Worm (Caenorhabditis elegans) whole organism, late embryonic: ENCODE data around the gene Y51H4A.13.
A peak's percentile ranks its signal among the peaks of the same experiment; 100 is the strongest.
"Not testable (repeated sequence)": the region's sequence is repeated elsewhere in the genome, so short reads cannot be mapped to it uniquely, and the experiment has no call there.

Source experiments
- C08G9.2 ChIP-seq: sonication (generic microtip); optimal IDR thresholded peaks from 2 replicates; lab custom pipeline; 2016; ENCODE audit warnings: mild to moderate bottlenecking, missing genetic modification characterization, moderate library complexity, missing compliant biosample characterization
- C38D4.7 ChIP-seq: fragments of 200-800 bp; sonication (Bioruptor generic); optimal IDR thresholded peaks from 2 replicates; lab custom pipeline; 2018; ENCODE audit warnings: mild to moderate bottlenecking, missing genetic modification characterization, moderate library complexity, missing compliant biosample characterization
- K02D7.2 ChIP-seq: sonication (generic microtip); optimal IDR thresholded peaks from 2 replicates; lab custom pipeline; 2017; ENCODE audit warnings: mild to moderate bottlenecking, missing genetic modification characterization, missing compliant biosample characterization
- T23F11.4 ChIP-seq: fragments of 200-800 bp; sonication (Bioruptor generic); optimal IDR thresholded peaks from 2 replicates; lab custom pipeline; 2018; ENCODE audit warnings: mild to moderate bottlenecking, missing genetic modification characterization, missing compliant biosample characterization
- ahr-1 ChIP-seq: sonication (generic microtip); optimal IDR thresholded peaks from 2 replicates; lab custom pipeline; 2016; ENCODE audit warnings: missing genetic modification characterization, missing compliant biosample characterization
- ceh-14 ChIP-seq: sonication (generic microtip); optimal IDR thresholded peaks from 2 replicates; lab custom pipeline; 2016; ENCODE audit warnings: missing genotype, missing genetic modification characterization, missing compliant biosample characterization
- ceh-18 ChIP-seq: sonication (generic microtip); optimal IDR thresholded peaks from 2 replicates; lab custom pipeline; 2016; ENCODE audit warnings: missing genetic modification characterization, missing compliant biosample characterization
- ceh-19 ChIP-seq: fragments of 200-800 bp; sonication (Bioruptor generic); optimal IDR thresholded peaks from 2 replicates; lab custom pipeline; 2018; ENCODE audit warnings: mild to moderate bottlenecking, missing genetic modification characterization, missing compliant biosample characterization
- ceh-2 ChIP-seq: sonication (generic microtip); optimal IDR thresholded peaks from 2 replicates; lab custom pipeline; 2016; ENCODE audit warnings: missing genotype, missing genetic modification characterization, missing compliant biosample characterization
- ceh-22 ChIP-seq: sonication (generic microtip); optimal IDR thresholded peaks from 2 replicates; lab custom pipeline; 2017; ENCODE audit warnings: missing biosample characterization, missing genetic modification characterization
- ceh-24 ChIP-seq: sonication (generic microtip); optimal IDR thresholded peaks from 2 replicates; lab custom pipeline; 2016; ENCODE audit warnings: mild to moderate bottlenecking, missing genetic modification characterization, missing compliant biosample characterization
- ceh-31 ChIP-seq: sonication (generic microtip); optimal IDR thresholded peaks from 2 replicates; lab custom pipeline; 2016; ENCODE audit warnings: missing genetic modification characterization, missing compliant biosample characterization
- ceh-34 ChIP-seq: sonication (generic microtip); optimal IDR thresholded peaks from 2 replicates; lab custom pipeline; 2016; ENCODE audit warnings: mild to moderate bottlenecking, missing genetic modification characterization, missing compliant biosample characterization
- ceh-45 ChIP-seq: fragments of 200-800 bp; sonication (Bioruptor generic); IDR thresholded peaks from 2 replicates; pipeline ENCODE4 v1.3.6; 2022; ENCODE audit warnings: missing genetic modification reagents, missing genetic modification characterization, missing compliant biosample characterization
- ceh-48 ChIP-seq: sonication (generic microtip); optimal IDR thresholded peaks from 2 replicates; lab custom pipeline; 2016; ENCODE audit warnings: missing genetic modification characterization, inconsistent platforms, missing compliant biosample characterization
- ceh-6 ChIP-seq: fragments of 200-800 bp; sonication (Bioruptor generic); optimal IDR thresholded peaks from 2 replicates; lab custom pipeline; 2018; ENCODE audit warnings: mild to moderate bottlenecking, missing genetic modification characterization, missing compliant biosample characterization
- ceh-9 ChIP-seq: sonication (generic microtip); optimal IDR thresholded peaks from 2 replicates; lab custom pipeline; 2016; ENCODE audit warnings: mild to moderate bottlenecking, missing genetic modification characterization, inconsistent platforms, missing compliant biosample characterization
- che-1 ChIP-seq: sonication (generic microtip); optimal IDR thresholded peaks from 2 replicates; lab custom pipeline; 2016; ENCODE audit warnings: mild to moderate bottlenecking, missing genetic modification characterization, missing compliant biosample characterization
- dmd-4 ChIP-seq: sonication (generic microtip); optimal IDR thresholded peaks from 2 replicates; lab custom pipeline; 2016; ENCODE audit warnings: borderline replicate concordance, missing genetic modification characterization, missing compliant biosample characterization
- elt-4 ChIP-seq: sonication (generic microtip); optimal IDR thresholded peaks from 2 replicates; lab custom pipeline; 2016; ENCODE audit warnings: missing genetic modification characterization, missing compliant biosample characterization
- ets-4 ChIP-seq: sonication (generic microtip); optimal IDR thresholded peaks from 2 replicates; lab custom pipeline; 2016; ENCODE audit warnings: missing genetic modification characterization, missing compliant biosample characterization
- eyg-1 ChIP-seq: sonication (generic microtip); optimal IDR thresholded peaks from 2 replicates; lab custom pipeline; 2016; ENCODE audit warnings: missing genotype, missing genetic modification characterization, missing compliant biosample characterization
- fax-1 ChIP-seq: sonication (generic microtip); optimal IDR thresholded peaks from 2 replicates; lab custom pipeline; 2016; ENCODE audit warnings: missing genotype, missing genetic modification characterization, missing compliant biosample characterization
- fkh-10 ChIP-seq: fragments of 150-350 bp; optimal IDR thresholded peaks from 2 replicates; lab custom pipeline; 2014; ENCODE audit warnings: missing biosample characterization, missing genetic modification reagents, missing genetic modification characterization
- fkh-6 ChIP-seq: sonication (generic microtip); optimal IDR thresholded peaks from 2 replicates; lab custom pipeline; 2016; ENCODE audit warnings: missing genetic modification characterization, missing compliant biosample characterization
- gmeb-2 ChIP-seq: sonication (generic microtip); optimal IDR thresholded peaks from 2 replicates; lab custom pipeline; 2016; ENCODE audit warnings: missing genetic modification characterization, inconsistent platforms, missing compliant biosample characterization
- hlh-13 ChIP-seq: fragments of 200-800 bp; sonication (Bioruptor generic); optimal IDR thresholded peaks from 2 replicates; lab custom pipeline; 2018; ENCODE audit warnings: mild to moderate bottlenecking, missing genetic modification characterization, missing compliant biosample characterization
- hlh-15 ChIP-seq: sonication (generic microtip); optimal IDR thresholded peaks from 2 replicates; lab custom pipeline; 2016; ENCODE audit warnings: missing genetic modification characterization, missing compliant biosample characterization
- hlh-6 ChIP-seq: sonication (generic microtip); optimal IDR thresholded peaks from 2 replicates; lab custom pipeline; 2016; ENCODE audit warnings: missing genotype, missing genetic modification characterization, missing compliant biosample characterization
- lim-6 ChIP-seq: sonication (generic microtip); optimal IDR thresholded peaks from 2 replicates; lab custom pipeline; 2016; ENCODE audit warnings: missing genetic modification characterization, missing compliant biosample characterization
- nhr-11 ChIP-seq: fragments of 150-350 bp; optimal IDR thresholded peaks from 2 replicates; lab custom pipeline; 2014; ENCODE audit warnings: missing biosample characterization, missing genetic modification characterization
- nhr-232 ChIP-seq: sonication (generic microtip); optimal IDR thresholded peaks from 2 replicates; lab custom pipeline; 2016; ENCODE audit warnings: missing genetic modification characterization, missing compliant biosample characterization
- pag-3 ChIP-seq: sonication (generic microtip); optimal IDR thresholded peaks from 2 replicates; lab custom pipeline; 2016; ENCODE audit warnings: missing compliant biosample characterization, missing genetic modification characterization, borderline replicate concordance
- pat-9 ChIP-seq: fragments of 200-800 bp; sonication (Bioruptor generic); optimal IDR thresholded peaks from 2 replicates; lab custom pipeline; 2018; ENCODE audit warnings: mild to moderate bottlenecking, missing genetic modification characterization, moderate library complexity, missing compliant biosample characterization
- pha-4 ChIP-seq: fragments of 150-350 bp; optimal IDR thresholded peaks from 2 replicates; lab custom pipeline; 2018; ENCODE audit warnings: missing biosample characterization, missing genetic modification reagents, missing genetic modification characterization
- pqm-1 ChIP-seq: sonication (generic microtip); optimal IDR thresholded peaks from 2 replicates; lab custom pipeline; 2016; ENCODE audit warnings: missing genetic modification characterization, missing compliant biosample characterization
- ref-2 ChIP-seq: sonication (generic microtip); optimal IDR thresholded peaks from 2 replicates; lab custom pipeline; 2016; ENCODE audit warnings: missing genetic modification characterization, missing compliant biosample characterization
- rnt-1 ChIP-seq: sonication (generic microtip); optimal IDR thresholded peaks from 2 replicates; lab custom pipeline; 2016; ENCODE audit warnings: missing genetic modification characterization, missing compliant biosample characterization
- sox-4 ChIP-seq: sonication (generic microtip); optimal IDR thresholded peaks from 2 replicates; lab custom pipeline; 2017; ENCODE audit warnings: mild to moderate bottlenecking, missing genetic modification characterization, inconsistent platforms, missing compliant biosample characterization
- syd-9 ChIP-seq: sonication (generic microtip); optimal IDR thresholded peaks from 2 replicates; lab custom pipeline; 2016; ENCODE audit warnings: mild to moderate bottlenecking, missing genetic modification characterization, moderate library complexity, missing compliant biosample characterization
- tbx-7 ChIP-seq: sonication (generic microtip); optimal IDR thresholded peaks from 2 replicates; lab custom pipeline; 2016; ENCODE audit warnings: missing genotype, missing genetic modification characterization, missing compliant biosample characterization
- ttx-3 ChIP-seq: sonication (generic microtip); optimal IDR thresholded peaks from 2 replicates; lab custom pipeline; 2016; ENCODE audit warnings: missing genetic modification reagents, missing genetic modification characterization, missing compliant biosample characterization
- unc-3 ChIP-seq, 2 experiments: fragments of 200-800 bp in 1 of 2; sonication (Bioruptor generic) in 1 of 2; sonication (generic microtip) in 1 of 2; conservative IDR thresholded peaks in 1 of 2; optimal IDR thresholded peaks in 1 of 2; 2 replicates each; pipeline versions ENCODE4 v1.3.6 to Lab custom; 2016 to 2022; ENCODE audit warnings: missing compliant biosample characterization in 2 of 2, missing genetic modification characterization in 2 of 2, missing genetic modification reagents in 1 of 2
- unc-42 ChIP-seq: sonication (generic microtip); optimal IDR thresholded peaks from 2 replicates; lab custom pipeline; 2016; ENCODE audit warnings: missing genotype, missing genetic modification characterization, missing compliant biosample characterization
- unc-55 ChIP-seq: sonication (generic microtip); optimal IDR thresholded peaks from 2 replicates; lab custom pipeline; 2017; ENCODE audit warnings: missing biosample characterization, missing genetic modification reagents, missing genetic modification characterization
- unc-86 ChIP-seq: sonication (generic microtip); optimal IDR thresholded peaks from 2 replicates; lab custom pipeline; 2016; ENCODE audit warnings: missing genetic modification characterization, missing compliant biosample characterization
- zip-5 ChIP-seq: sonication (generic microtip); optimal IDR thresholded peaks from 2 replicates; lab custom pipeline; 2016; ENCODE audit warnings: missing genetic modification characterization, missing compliant biosample characterization

Gene Y51H4A.13

ce11 chrIV:16646192-16646544, at the start of gene Y51H4A.13:
Y51H4A.13 (minus strand) TSS chrIV:16646373.
- not testable (repeated sequence) for TF ChIP-seq ceh-45; pag-3 (tag; lab: Kevin White, UChicago); ceh-14 (tag; lab: Kevin White, UChicago)
- TF ChIP-seq, all 69 proteins: peak for 0; not testable (repeated sequence) for 69

ce11 chrIV:16694567-16694966, 48.4 kb upstream of the Y51H4A.13 start, which contains the start of gene Y51H4A.941:
Y51H4A.941 (minus strand) TSS chrIV:16694667.
- TF ChIP-seq C08G9.2 (tag; lab: Kevin White, UChicago), result no peak
- TF ChIP-seq fkh-10, result no peak
- no peak for TF ChIP-seq hlh-13 (GFP tag; lab: Kevin White, UChicago)
- no peak for TF ChIP-seq unc-86 (tag; lab: Kevin White, UChicago)
- TF ChIP-seq ets-4, result no peak
- no peak for TF ChIP-seq ceh-18 (tag; lab: Kevin White, UChicago)
- no peak for TF ChIP-seq hlh-15 (tag; lab: Kevin White, UChicago)
- no peak for TF ChIP-seq ceh-24 (tag; lab: Kevin White, UChicago)
- no peak for TF ChIP-seq unc-3 (GFP tag; conservative IDR thresholded peaks at IDR 0.05; lab: Robert Waterston, UW)
- no peak for TF ChIP-seq unc-3 (tag; optimal IDR thresholded peaks at IDR 0.05; lab: Kevin White, UChicago)
- no peak for TF ChIP-seq ceh-22 (tag; lab: Kevin White, UChicago)
- no peak for TF ChIP-seq pat-9
- no peak for TF ChIP-seq K02D7.2 (tag; lab: Kevin White, UChicago)
- TF ChIP-seq ceh-19, result no peak
- no peak for TF ChIP-seq ceh-6 (GFP tag; lab: Kevin White, UChicago)
- TF ChIP-seq hlh-6 (tag; lab: Kevin White, UChicago), result no peak
- TF ChIP-seq ceh-31 (tag; lab: Kevin White, UChicago), result no peak
- TF ChIP-seq fkh-6, result no peak

ce11 chrIV:16684224-16684623, 38.1 kb upstream of the Y51H4A.13 start:
- TF ChIP-seq hlh-13 (GFP tag; lab: Kevin White, UChicago) (no peak), ceh-14 (tag; lab: Kevin White, UChicago) (no peak), ceh-2 (tag; lab: Kevin White, UChicago) (no peak), ahr-1 (no peak), unc-55 (GFP tag; lab: Kevin White, UChicago) (no peak), ref-2 (tag; lab: Kevin White, UChicago) (no peak), ceh-24 (tag; lab: Kevin White, UChicago) (no peak), C08G9.2 (tag; lab: Kevin White, UChicago) (peak; percentile 7), C38D4.7 (peak; percentile 19), ets-4 (no peak), hlh-15 (tag; lab: Kevin White, UChicago) (no peak), ceh-19 (peak; percentile 33), unc-42 (no peak), syd-9 (no peak), K02D7.2 (tag; lab: Kevin White, UChicago) (no peak), tbx-7 (tag; lab: Kevin White, UChicago) (no peak), pag-3 (tag; lab: Kevin White, UChicago) (no peak), elt-4 (tag; lab: Kevin White, UChicago) (no peak), gmeb-2 (tag; lab: Kevin White, UChicago) (no peak), che-1 (tag; lab: Kevin White, UChicago) (peak; percentile 31), ceh-48 (tag; lab: Kevin White, UChicago) (no peak), ceh-9 (tag; lab: Kevin White, UChicago) (no peak), ceh-34 (tag; lab: Kevin White, UChicago) (no peak), sox-4 (tag; lab: Kevin White, UChicago) (peak; percentile 1), fkh-6 (no peak), pqm-1 (tag; lab: Kevin White, UChicago) (no peak), ceh-31 (tag; lab: Kevin White, UChicago) (no peak), lim-6 (tag; lab: Kevin White, UChicago) (no peak), fax-1 (tag; lab: Kevin White, UChicago) (no peak), zip-5 (no peak), nhr-11 (tag; lab: Kevin White, UChicago) (no peak), eyg-1 (no peak), dmd-4 (tag; lab: Kevin White, UChicago) (no peak), rnt-1 (tag; lab: Kevin White, UChicago) (no peak), ttx-3 (peak; percentile 29), pha-4 (tag; lab: Kevin White, UChicago) (no peak), nhr-232 (tag; lab: Kevin White, UChicago) (peak; percentile 32), T23F11.4 (no peak), ceh-45 (no peak)
